Fruit fly (Drosophila melanogaster) whole organism, embryonic: ENCODE results near the gene MTF-1.

Source experiments
- Ada2b ChIP-seq: fragments of 200-800 bp; sonication (Bioruptor generic); IDR thresholded peaks from 2 replicates; pipeline ENCODE4 v1.3.6; 2022; ENCODE audit warnings: missing biosample characterization, missing genetic modification characterization
- Antp ChIP-seq: fragments of 200-800 bp; sonication (Bioruptor generic); optimal IDR thresholded peaks from 3 replicates; lab custom pipeline; 2016; ENCODE audit warnings: missing biosample characterization, missing genetic modification characterization
- Bdp1 ChIP-seq: fragments of 200-800 bp; sonication (Bioruptor generic); optimal IDR thresholded peaks from 3 replicates; lab custom pipeline; 2016; ENCODE audit warnings: missing biosample characterization, missing genetic modification characterization
- CG10959 ChIP-seq: fragments of 200-800 bp; sonication (Bioruptor generic); IDR thresholded peaks from 2 replicates; pipeline ENCODE4 v1.3.6; 2022; ENCODE audit warnings: missing biosample characterization, missing genetic modification characterization
- CG11723 ChIP-seq: fragments of 200-800 bp; sonication (Bioruptor generic); optimal IDR thresholded peaks from 2 replicates; lab custom pipeline; 2017; ENCODE audit warnings: missing biosample characterization, mild to moderate bottlenecking, missing genetic modification characterization
- CG12659 ChIP-seq: fragments of 200-800 bp; sonication (Bioruptor generic); optimal IDR thresholded peaks from 3 replicates; lab custom pipeline; 2017; ENCODE audit warnings: mild to moderate bottlenecking, missing biosample characterization, missing genetic modification reagents, missing genetic modification characterization
- CG14710 ChIP-seq: fragments of 200-800 bp; sonication (Bioruptor generic); optimal IDR thresholded peaks from 3 replicates; lab custom pipeline; 2019; ENCODE audit warnings: missing biosample characterization, mild to moderate bottlenecking, missing genetic modification characterization, moderate library complexity
- CG15269 ChIP-seq: fragments of 200-800 bp; sonication (Bioruptor generic); optimal IDR thresholded peaks from 2 replicates; lab custom pipeline; 2018; ENCODE audit warnings: missing biosample characterization, mild to moderate bottlenecking, missing genetic modification characterization, moderate library complexity
- CG15514 ChIP-seq: fragments of 200-800 bp; sonication (Bioruptor generic); optimal IDR thresholded peaks from 3 replicates; lab custom pipeline; 2017; ENCODE audit warnings: missing biosample characterization, missing genetic modification characterization, mild to moderate bottlenecking, moderate library complexity, missing genetic modification reagents
- CG17359 ChIP-seq: fragments of 200-800 bp; sonication (Bioruptor generic); optimal IDR thresholded peaks from 3 replicates; lab custom pipeline; 2018; ENCODE audit warnings: missing biosample characterization, mild to moderate bottlenecking, missing genetic modification characterization, moderate library complexity
- CG17568 ChIP-seq: fragments of 200-800 bp; sonication (Bioruptor generic); optimal IDR thresholded peaks from 2 replicates; lab custom pipeline; 2018; ENCODE audit warnings: missing biosample characterization, mild to moderate bottlenecking, missing genetic modification characterization, moderate library complexity
- CG2116 ChIP-seq: fragments of 200-800 bp; sonication (Bioruptor generic); optimal IDR thresholded peaks from 3 replicates; lab custom pipeline; 2018; ENCODE audit warnings: missing biosample characterization, mild to moderate bottlenecking, missing genetic modification characterization
- CG3163 ChIP-seq: fragments of 200-800 bp; sonication (Bioruptor generic); optimal IDR thresholded peaks from 3 replicates; lab custom pipeline; 2016; ENCODE audit warnings: missing biosample characterization, missing genetic modification characterization
- CG3838 ChIP-seq: fragments of 200-800 bp; sonication (Bioruptor generic); optimal IDR thresholded peaks from 3 replicates; lab custom pipeline; 2016; ENCODE audit warnings: missing biosample characterization, missing genetic modification characterization
- CG4424 ChIP-seq: fragments of 200-800 bp; sonication (Bioruptor generic); optimal IDR thresholded peaks from 3 replicates; lab custom pipeline; 2016; ENCODE audit warnings: missing biosample characterization, missing genetic modification characterization
- CG6254 ChIP-seq: fragments of 200-800 bp; sonication (Bioruptor generic); optimal IDR thresholded peaks from 3 replicates; lab custom pipeline; 2017; ENCODE audit warnings: mild to moderate bottlenecking, missing biosample characterization, missing genetic modification reagents, missing genetic modification characterization
- CG7372 ChIP-seq: fragments of 200-800 bp; sonication (Bioruptor generic); IDR thresholded peaks from 2 replicates; pipeline ENCODE4 v1.3.6; 2022; ENCODE audit warnings: missing biosample characterization, missing genetic modification characterization
- CG7556 ChIP-seq: fragments of 200-800 bp; sonication (Bioruptor generic); optimal IDR thresholded peaks from 2 replicates; lab custom pipeline; 2017; ENCODE audit warnings: missing biosample characterization, mild to moderate bottlenecking, missing genetic modification characterization
- CG8478 ChIP-seq: fragments of >200 bp; optimal IDR thresholded peaks from 2 replicates; lab custom pipeline; 2018
- D19A ChIP-seq: fragments of 200-800 bp; optimal IDR thresholded peaks from 3 replicates; lab custom pipeline; 2019; ENCODE audit warnings: missing biosample characterization, mild to moderate bottlenecking, missing genetic modification characterization, moderate library complexity
- Dll ChIP-seq: fragments of 200-800 bp; sonication (Bioruptor generic); IDR thresholded peaks from 4 replicates; pipeline ENCODE4 v1.3.6; 2022; ENCODE audit warnings: missing biosample characterization, missing genetic modification characterization; ENCODE audit not compliant: partially characterized antibody
- Hand ChIP-seq: fragments of 200-800 bp; sonication (Bioruptor generic); optimal IDR thresholded peaks from 2 replicates; lab custom pipeline; 2017; ENCODE audit warnings: mild to moderate bottlenecking, missing biosample characterization, missing genetic modification reagents, missing genetic modification characterization
- HmgZ ChIP-seq: fragments of 200-800 bp; sonication (Bioruptor generic); optimal IDR thresholded peaks from 2 replicates; lab custom pipeline; 2018; ENCODE audit warnings: missing biosample characterization, mild to moderate bottlenecking, missing genetic modification characterization
- Hsf ChIP-seq: fragments of 200-800 bp; sonication (Bioruptor generic); optimal IDR thresholded peaks from 3 replicates; lab custom pipeline; 2016; ENCODE audit warnings: missing biosample characterization, missing genetic modification characterization
- NK7.1 ChIP-seq: fragments of 200-800 bp; sonication (Bioruptor generic); optimal IDR thresholded peaks from 3 replicates; lab custom pipeline; 2016; ENCODE audit warnings: missing biosample characterization, missing genetic modification characterization
- Optix ChIP-seq: fragments of 200-800 bp; sonication (Bioruptor generic); IDR thresholded peaks from 3 replicates; pipeline ENCODE4 v1.3.6; 2022; ENCODE audit warnings: missing biosample characterization, missing genetic modification characterization
- PHDP ChIP-seq: fragments of 200-800 bp; sonication (Bioruptor generic); optimal IDR thresholded peaks from 3 replicates; lab custom pipeline; 2018; ENCODE audit warnings: missing biosample characterization, mild to moderate bottlenecking, missing genetic modification characterization, moderate library complexity
- Ravus ChIP-seq: fragments of 200-800 bp; sonication (Bioruptor generic); IDR thresholded peaks from 2 replicates; pipeline ENCODE4 v1.3.6; 2022; ENCODE audit warnings: missing biosample characterization, missing genetic modification characterization
- Sox102F ChIP-seq: fragments of 200-800 bp; sonication (Bioruptor generic); optimal IDR thresholded peaks from 2 replicates; lab custom pipeline; 2018; ENCODE audit warnings: missing biosample characterization, mild to moderate bottlenecking, missing genetic modification characterization, moderate library complexity
- Xbp1 ChIP-seq: fragments of 200-800 bp; sonication (Bioruptor generic); optimal IDR thresholded peaks from 3 replicates; lab custom pipeline; 2016; ENCODE audit warnings: missing biosample characterization, mild to moderate bottlenecking, missing genetic modification characterization
- ato ChIP-seq: fragments of 200-800 bp; sonication (Bioruptor generic); IDR thresholded peaks from 2 replicates; pipeline ENCODE4 v1.3.6; 2022; ENCODE audit warnings: missing biosample characterization, missing genetic modification characterization; ENCODE audit not compliant: partially characterized antibody
- bigmax ChIP-seq: fragments of 200-800 bp; sonication (Bioruptor generic); optimal IDR thresholded peaks from 2 replicates; lab custom pipeline; 2018; ENCODE audit warnings: missing biosample characterization, mild to moderate bottlenecking, missing genetic modification characterization
- cad ChIP-seq: fragments of >200 bp; optimal IDR thresholded peaks from 2 replicates; lab custom pipeline; 2017; ENCODE audit warnings: missing biosample characterization, missing genetic modification characterization
- cato ChIP-seq: fragments of 200-800 bp; sonication (Bioruptor generic); optimal IDR thresholded peaks from 2 replicates; lab custom pipeline; 2016; ENCODE audit warnings: missing biosample characterization, missing genetic modification characterization, borderline replicate concordance
- cwo ChIP-seq: fragments of 200-800 bp; sonication (Bioruptor generic); optimal IDR thresholded peaks from 3 replicates; lab custom pipeline; 2017; ENCODE audit warnings: missing biosample characterization, missing genetic modification characterization, mild to moderate bottlenecking, moderate library complexity, missing genetic modification reagents
- dpn ChIP-seq, 2 experiments: fragments of 200-800 bp; sonication (Bioruptor generic); optimal IDR thresholded peaks; 3 replicates each; lab custom pipeline; 2016; ENCODE audit warnings: missing biosample characterization in 2 of 2, missing genetic modification characterization in 2 of 2
- eve ChIP-seq, 2 experiments: fragments of >200 bp; optimal IDR thresholded peaks; 2 replicates each; lab custom pipeline; 2017; ENCODE audit warnings: missing biosample characterization in 2 of 2, missing genetic modification characterization in 2 of 2
- gce ChIP-seq: fragments of 200-800 bp; sonication (Bioruptor generic); IDR thresholded peaks from 3 replicates; pipeline ENCODE4 v1.3.6; 2022; ENCODE audit warnings: missing biosample characterization, missing genetic modification characterization
- gcm2 ChIP-seq: fragments of 200-800 bp; sonication (Bioruptor generic); optimal IDR thresholded peaks from 2 replicates; lab custom pipeline; 2016; ENCODE audit warnings: missing biosample characterization, missing genetic modification characterization
- gem ChIP-seq: fragments of 200-800 bp; sonication (Bioruptor generic); optimal IDR thresholded peaks from 2 replicates; lab custom pipeline; 2019; ENCODE audit warnings: missing biosample characterization, mild to moderate bottlenecking, missing genetic modification characterization, moderate library complexity
- her ChIP-seq: fragments of 200-800 bp; sonication (Bioruptor generic); optimal IDR thresholded peaks from 2 replicates; lab custom pipeline; 2016; ENCODE audit warnings: missing biosample characterization, missing genetic modification characterization
- hkb ChIP-seq, 2 experiments: fragments of 200-800 bp in 1 of 2; fragments of >200 bp in 1 of 2; sonication (Bioruptor generic) in 1 of 2; IDR thresholded peaks in 1 of 2; optimal IDR thresholded peaks in 1 of 2; 2 replicates each; pipeline versions ENCODE4 v1.3.6 to Lab custom; 2017 to 2022; ENCODE audit warnings: missing biosample characterization in 1 of 2, missing genetic modification characterization in 1 of 2
- lmd ChIP-seq: fragments of 200-800 bp; sonication (Bioruptor generic); IDR thresholded peaks from 2 replicates; pipeline ENCODE4 v1.3.6; 2022; ENCODE audit warnings: missing biosample characterization, missing genetic modification characterization
- lola ChIP-seq, 3 experiments: fragments of >200 bp in 2 of 3; fragments of 200-800 bp in 1 of 3; sonication (Bioruptor generic) in 1 of 3; optimal IDR thresholded peaks; 2 replicates each; lab custom pipeline; 2017 to 2019; ENCODE audit warnings: missing biosample characterization in 3 of 3, missing genetic modification characterization in 3 of 3, mild to moderate bottlenecking in 1 of 3, moderate library complexity in 1 of 3
- mirr ChIP-seq: fragments of 200-800 bp; sonication (Bioruptor generic); optimal IDR thresholded peaks from 3 replicates; lab custom pipeline; 2018; ENCODE audit warnings: missing biosample characterization, mild to moderate bottlenecking, missing genetic modification characterization
- pan ChIP-seq, 4 experiments: fragments of >200 bp in 3 of 4; fragments of 200-800 bp in 1 of 4; sonication (Bioruptor generic) in 1 of 4; optimal IDR thresholded peaks in 3 of 4; IDR thresholded peaks in 1 of 4; 2 replicates each; pipeline versions ENCODE4 v1.3.6 to Lab custom; 2017 to 2022; ENCODE audit warnings: missing biosample characterization in 2 of 4, missing genetic modification characterization in 2 of 4, mixed read lengths in 1 of 4
- stc ChIP-seq: fragments of 200-800 bp; sonication (Bioruptor generic); IDR thresholded peaks from 2 replicates; pipeline ENCODE4 v1.3.6; 2022; ENCODE audit warnings: missing biosample characterization, missing genetic modification characterization
- ttk ChIP-seq: fragments of 200-800 bp; sonication (Bioruptor generic); IDR thresholded peaks from 2 replicates; pipeline ENCODE4 v2.1.2; 2022; ENCODE audit warnings: missing biosample characterization, missing genetic modification characterization
- tx ChIP-seq: fragments of 200-800 bp; sonication (Bioruptor generic); optimal IDR thresholded peaks from 2 replicates; lab custom pipeline; 2016; ENCODE audit warnings: missing biosample characterization, missing genetic modification characterization

Gene MTF-1

dm6 chr3L:9424528-9424911 is 5.6 kb upstream of the MTF-1 start (continued):
- TF ChIP-seq tx (GFP tag; lab: Kevin White, UChicago) (no peak), cwo (GFP tag; lab: Kevin White, UChicago) (peak; percentile 15), her (GFP tag; lab: Kevin White, UChicago) (no peak), lmd (GFP tag; lab: Robert Waterston, UW) (no peak), CG15269 (peak; percentile 70), CG3163 (GFP tag; lab: Kevin White, UChicago) (no peak), stc (0 out of 2 replicates have a peak, but pooled peaks have one; percentile 11), Ada2b (GFP tag; lab: Robert Waterston, UW) (peak; percentile 20; the same call in 1 of the 2 replicates), CG11723 (GFP tag; lab: Kevin White, UChicago) (peak; percentile 2), PHDP (tag; lab: Kevin White, UChicago) (peak; percentile 79), pan (optimal IDR thresholded peaks at IDR 0.05; lab: Kevin White, UChicago) (no peak), pan (GFP tag; optimal IDR thresholded peaks at IDR 0.05 in 1 of 2, IDR thresholded peaks at IDR 0.05 in 1 of 2) (peak in 1 of 2 experiments; percentile 53), bigmax (no peak), gcm2 (GFP tag; lab: Kevin White, UChicago) (no peak), gce (GFP tag; lab: Robert Waterston, UW) (no peak), ttk (no peak), CG12659 (GFP tag; lab: Kevin White, UChicago) (peak; percentile 6), Optix (GFP tag; lab: Robert Waterston, UW) (no peak), mirr (GFP tag; lab: Kevin White, UChicago) (no peak), Xbp1 (GFP tag; lab: Kevin White, UChicago) (peak; percentile 16), eve (GFP tag; optimal IDR thresholded peaks at IDR 0.05; lab: Kevin White, UChicago) (no peak), CG6254 (GFP tag; lab: Kevin White, UChicago) (peak; percentile 1), CG17568 (GFP tag; lab: Kevin White, UChicago) (peak; percentile 42), Bdp1 (GFP tag; lab: Kevin White, UChicago) (no peak), dpn (GFP tag; optimal IDR thresholded peaks at IDR 0.05; lab: Kevin White, UChicago) (no peak), CG4424 (peak; percentile 17), CG8478 (lab: Kevin White, UChicago) (no peak), CG15514 (GFP tag; lab: Kevin White, UChicago) (peak; percentile 20), hkb (optimal IDR thresholded peaks at IDR 0.05; lab: Kevin White, UChicago) (no peak), hkb (GFP tag; IDR thresholded peaks at IDR 0.05; lab: Robert Waterston, UW) (peak; percentile 45), NK7.1 (GFP tag; lab: Kevin White, UChicago) (no peak), Antp (GFP tag; lab: Kevin White, UChicago) (no peak), CG3838 (no peak), CG14710 (peak; percentile 27), Hsf (no peak), CG10959 (GFP tag; lab: Robert Waterston, UW) (no peak), Hand (GFP tag; lab: Kevin White, UChicago) (peak; percentile 26), D19A (peak; percentile 51), cato (GFP tag; lab: Kevin White, UChicago) (no peak), cad (no peak), gem (tag; lab: Kevin White, UChicago) (peak; percentile 65), lola (GFP tag; optimal IDR thresholded peaks at IDR 0.05; lab: Kevin White, UChicago) (peak in 1 of 3 experiments; percentile 7), Ravus (no peak), Sox102F (GFP tag; lab: Kevin White, UChicago) (peak; percentile 26), HmgZ (tag; lab: Kevin White, UChicago) (no peak), CG7556 (GFP tag; lab: Kevin White, UChicago) (peak; percentile 27), ato (GFP tag; lab: Robert Waterston, UW) (no peak), CG2116 (GFP tag; lab: Kevin White, UChicago) (peak; percentile 43), CG7372 (0 out of 2 replicates have a peak, but pooled peaks have one; percentile 12), Dll (GFP tag; lab: Robert Waterston, UW) (no peak), CG17359 (tag; lab: Kevin White, UChicago) (peak; percentile 35)
